Fruit fly (Drosophila melanogaster) whole organism, embryonic: ENCODE measurements around the gene dlp.

Experiments used
- Adf1 ChIP-seq: fragments of 200-800 bp; sonication (Bioruptor generic); IDR thresholded peaks from 2 replicates; pipeline ENCODE4 v1.3.6; 2022; ENCODE audit warnings: missing biosample characterization, missing genetic modification characterization
- B-H1 ChIP-seq: fragments of 200-800 bp; sonication (Bioruptor generic); IDR thresholded peaks from 3 replicates; pipeline ENCODE4 v1.3.6; 2022; ENCODE audit warnings: missing biosample characterization, missing genetic modification characterization
- Bteb2 ChIP-seq: fragments of 200-800 bp; sonication (Bioruptor generic); optimal IDR thresholded peaks from 2 replicates; lab custom pipeline; 2016; ENCODE audit warnings: missing biosample characterization, missing genetic modification characterization
- CG10431 ChIP-seq: fragments of 200-800 bp; sonication (Bioruptor generic); optimal IDR thresholded peaks from 3 replicates; lab custom pipeline; 2018; ENCODE audit warnings: missing biosample characterization, mild to moderate bottlenecking, missing genetic modification characterization
- CG11456 ChIP-seq: fragments of 200-800 bp; sonication (Bioruptor generic); IDR thresholded peaks from 3 replicates; pipeline ENCODE4 v1.3.6; 2022; ENCODE audit warnings: missing biosample characterization, missing genetic modification characterization
- CG12659 ChIP-seq: fragments of 200-800 bp; sonication (Bioruptor generic); optimal IDR thresholded peaks from 3 replicates; lab custom pipeline; 2017; ENCODE audit warnings: mild to moderate bottlenecking, missing biosample characterization, missing genetic modification reagents, missing genetic modification characterization
- CG13424 ChIP-seq: fragments of 200-800 bp; sonication (Bioruptor generic); optimal IDR thresholded peaks from 2 replicates; lab custom pipeline; 2019; ENCODE audit warnings: missing biosample characterization, mild to moderate bottlenecking, missing genetic modification characterization, moderate library complexity
- CG14710 ChIP-seq: fragments of 200-800 bp; sonication (Bioruptor generic); optimal IDR thresholded peaks from 3 replicates; lab custom pipeline; 2019; ENCODE audit warnings: missing biosample characterization, mild to moderate bottlenecking, missing genetic modification characterization, moderate library complexity
- CG1529 ChIP-seq: fragments of 200-800 bp; sonication (Bioruptor generic); optimal IDR thresholded peaks from 3 replicates; lab custom pipeline; 2018; ENCODE audit warnings: missing biosample characterization, missing genetic modification characterization
- CG15514 ChIP-seq: fragments of 200-800 bp; sonication (Bioruptor generic); optimal IDR thresholded peaks from 3 replicates; lab custom pipeline; 2017; ENCODE audit warnings: missing biosample characterization, missing genetic modification characterization, mild to moderate bottlenecking, moderate library complexity, missing genetic modification reagents
- CG15601 ChIP-seq: fragments of 200-800 bp; sonication (Bioruptor generic); optimal IDR thresholded peaks from 3 replicates; lab custom pipeline; 2019; ENCODE audit warnings: missing biosample characterization, mild to moderate bottlenecking, missing genetic modification characterization, moderate library complexity
- CG1602 ChIP-seq: fragments of 200-800 bp; sonication (Bioruptor generic); optimal IDR thresholded peaks from 3 replicates; lab custom pipeline; 2016; ENCODE audit warnings: missing biosample characterization, missing genetic modification characterization
- CG16815 ChIP-seq: fragments of 200-800 bp; sonication (Bioruptor generic); optimal IDR thresholded peaks from 3 replicates; lab custom pipeline; 2017; ENCODE audit warnings: missing biosample characterization, mild to moderate bottlenecking, missing genetic modification characterization
- CG18011 ChIP-seq: fragments of 200-800 bp; sonication (Bioruptor generic); optimal IDR thresholded peaks from 2 replicates; lab custom pipeline; 2017; ENCODE audit warnings: missing biosample characterization, missing genetic modification characterization, mild to moderate bottlenecking, moderate library complexity, missing genotype
- CG18262 ChIP-seq: fragments of 200-800 bp; optimal IDR thresholded peaks from 3 replicates; lab custom pipeline; 2019; ENCODE audit warnings: missing biosample characterization, mild to moderate bottlenecking, missing genetic modification characterization, moderate library complexity
- CG2875 ChIP-seq: fragments of 200-800 bp; sonication (Bioruptor generic); optimal IDR thresholded peaks from 2 replicates; lab custom pipeline; 2017; ENCODE audit warnings: missing biosample characterization, mild to moderate bottlenecking, missing genetic modification characterization, missing genetic modification reagents
- CG30403 ChIP-seq: fragments of 200-800 bp; sonication (Bioruptor generic); optimal IDR thresholded peaks from 3 replicates; lab custom pipeline; 2016; ENCODE audit warnings: missing biosample characterization, missing genetic modification characterization
- CG30431 ChIP-seq: fragments of 200-800 bp; sonication (Bioruptor generic); optimal IDR thresholded peaks from 2 replicates; lab custom pipeline; 2017; ENCODE audit warnings: missing biosample characterization, missing genetic modification characterization
- CG31365 ChIP-seq: fragments of 200-800 bp; sonication (Bioruptor generic); optimal IDR thresholded peaks from 2 replicates; lab custom pipeline; 2018; ENCODE audit warnings: missing biosample characterization, mild to moderate bottlenecking, missing genetic modification characterization
- CG34224 ChIP-seq: fragments of 200-800 bp; sonication (Bioruptor generic); IDR thresholded peaks from 3 replicates; pipeline ENCODE4 v1.3.6; 2022; ENCODE audit warnings: missing biosample characterization, missing genetic modification characterization; ENCODE audit not compliant: partially characterized antibody
- CG3838 ChIP-seq: fragments of 200-800 bp; sonication (Bioruptor generic); optimal IDR thresholded peaks from 3 replicates; lab custom pipeline; 2016; ENCODE audit warnings: missing biosample characterization, missing genetic modification characterization
- CG6813 ChIP-seq: fragments of 200-800 bp; sonication (Bioruptor generic); optimal IDR thresholded peaks from 2 replicates; lab custom pipeline; 2017; ENCODE audit warnings: missing biosample characterization, missing genetic modification characterization, mild to moderate bottlenecking, moderate library complexity, missing genetic modification reagents
- CG7372 ChIP-seq: fragments of 200-800 bp; sonication (Bioruptor generic); IDR thresholded peaks from 2 replicates; pipeline ENCODE4 v1.3.6; 2022; ENCODE audit warnings: missing biosample characterization, missing genetic modification characterization
- CG9727 ChIP-seq: fragments of 200-800 bp; sonication (Bioruptor generic); optimal IDR thresholded peaks from 3 replicates; lab custom pipeline; 2017; ENCODE audit warnings: missing biosample characterization, mild to moderate bottlenecking, missing genetic modification characterization
- D19A ChIP-seq: fragments of 200-800 bp; optimal IDR thresholded peaks from 3 replicates; lab custom pipeline; 2019; ENCODE audit warnings: missing biosample characterization, mild to moderate bottlenecking, missing genetic modification characterization, moderate library complexity
- Dll ChIP-seq: fragments of 200-800 bp; sonication (Bioruptor generic); IDR thresholded peaks from 4 replicates; pipeline ENCODE4 v1.3.6; 2022; ENCODE audit warnings: missing biosample characterization, missing genetic modification characterization; ENCODE audit not compliant: partially characterized antibody
- Doc3 ChIP-seq: fragments of 200-800 bp; sonication (Bioruptor generic); IDR thresholded peaks from 3 replicates; pipeline ENCODE4 v1.3.6; 2022; ENCODE audit warnings: missing biosample characterization, missing genetic modification characterization; ENCODE audit not compliant: partially characterized antibody
- Fer2 ChIP-seq: fragments of 200-800 bp; sonication (Bioruptor generic); optimal IDR thresholded peaks from 2 replicates; lab custom pipeline; 2018; ENCODE audit warnings: missing biosample characterization, mild to moderate bottlenecking, missing genetic modification characterization, moderate library complexity
- Gug ChIP-seq: fragments of 200-800 bp; sonication (Bioruptor generic); IDR thresholded peaks from 4 replicates; pipeline ENCODE4 v1.3.6; 2022; ENCODE audit warnings: missing biosample characterization, missing genetic modification characterization
- H2.0 ChIP-seq: fragments of 200-800 bp; sonication (Bioruptor generic); IDR thresholded peaks from 2 replicates; pipeline ENCODE4 v1.3.6; 2022; ENCODE audit warnings: missing biosample characterization, missing genetic modification characterization
- HHEX ChIP-seq: fragments of 200-800 bp; sonication (Bioruptor generic); optimal IDR thresholded peaks from 3 replicates; lab custom pipeline; 2017; ENCODE audit warnings: missing biosample characterization, mild to moderate bottlenecking, missing genetic modification characterization, missing genetic modification reagents
- Kr ChIP-seq: fragments of 200-800 bp; sonication (Bioruptor generic); optimal IDR thresholded peaks from 2 replicates; lab custom pipeline; 2017; ENCODE audit warnings: missing biosample characterization, mild to moderate bottlenecking, missing genetic modification characterization
- Med ChIP-seq: fragments of 200-800 bp; sonication (Bioruptor generic); peaks from one replicate; lab custom pipeline; 2016; ENCODE audit warnings: missing biosample characterization, missing genetic modification characterization, mild to moderate bottlenecking, inconsistent platforms, moderate library complexity
- Poxn ChIP-seq: fragments of 200-800 bp; sonication (Bioruptor generic); IDR thresholded peaks from 2 replicates; pipeline ENCODE4 v1.3.6; 2022; ENCODE audit warnings: missing biosample characterization, missing genetic modification characterization
- Sry-β ChIP-seq: fragments of 200-800 bp; sonication (Bioruptor generic); optimal IDR thresholded peaks from 2 replicates; lab custom pipeline; 2018; ENCODE audit warnings: missing biosample characterization, mild to moderate bottlenecking, missing genetic modification characterization, moderate library complexity
- Sry-δ ChIP-seq: fragments of 200-800 bp; sonication (Bioruptor generic); optimal IDR thresholded peaks from 2 replicates; lab custom pipeline; 2016; ENCODE audit warnings: missing biosample characterization, missing genetic modification characterization
- Trl ChIP-seq, 3 experiments: fragments of >200 bp in 2 of 3; fragments of 200-800 bp in 1 of 3; sonication (Bioruptor generic) in 1 of 3; optimal IDR thresholded peaks; 2 replicates in 1 of 3; 3 replicates in 2 of 3; lab custom pipeline; 2016 to 2017; ENCODE audit warnings: missing biosample characterization in 1 of 3, missing genetic modification characterization in 1 of 3
- az2 ChIP-seq: fragments of 200-800 bp; sonication (Bioruptor generic); optimal IDR thresholded peaks from 3 replicates; lab custom pipeline; 2016; ENCODE audit warnings: missing biosample characterization, missing genetic modification characterization
- chm ChIP-seq: fragments of 200-800 bp; sonication (Bioruptor generic); IDR thresholded peaks from 2 replicates; pipeline ENCODE4 v1.3.6; 2022; ENCODE audit warnings: missing biosample characterization, missing genetic modification characterization
- crol ChIP-seq: fragments of 200-800 bp; sonication (Bioruptor generic); IDR thresholded peaks from 2 replicates; pipeline ENCODE4 v1.3.6; 2022; ENCODE audit warnings: missing biosample characterization, missing genetic modification characterization
- gcm ChIP-seq: fragments of 200-800 bp; sonication (Bioruptor generic); optimal IDR thresholded peaks from 2 replicates; lab custom pipeline; 2019; ENCODE audit warnings: missing biosample characterization, mild to moderate bottlenecking, missing genetic modification characterization, moderate library complexity
- grn ChIP-seq: fragments of 200-800 bp; sonication (Bioruptor generic); optimal IDR thresholded peaks from 3 replicates; lab custom pipeline; 2017; ENCODE audit warnings: missing biosample characterization, missing genetic modification characterization
- ham ChIP-seq: fragments of 200-800 bp; sonication (Bioruptor generic); IDR thresholded peaks from 2 replicates; pipeline ENCODE4 v1.3.6; 2022; ENCODE audit warnings: missing biosample characterization, missing genetic modification characterization
- nau ChIP-seq: fragments of 200-800 bp; sonication (Bioruptor generic); optimal IDR thresholded peaks from 3 replicates; lab custom pipeline; 2017; ENCODE audit warnings: missing biosample characterization, mild to moderate bottlenecking, missing genetic modification characterization, missing genetic modification reagents
- org-1 ChIP-seq: fragments of 200-800 bp; sonication (Bioruptor generic); optimal IDR thresholded peaks from 2 replicates; lab custom pipeline; 2017; ENCODE audit warnings: missing biosample characterization, missing genetic modification characterization
- sqz ChIP-seq: fragments of 200-800 bp; sonication (Bioruptor generic); optimal IDR thresholded peaks from 3 replicates; lab custom pipeline; 2018; ENCODE audit warnings: missing biosample characterization, mild to moderate bottlenecking, missing genetic modification characterization
- tgo ChIP-seq: fragments of 200-800 bp; sonication (Bioruptor generic); IDR thresholded peaks from 3 replicates; pipeline ENCODE4 v1.3.6; 2022; ENCODE audit warnings: missing biosample characterization, missing genetic modification characterization
- tin ChIP-seq: fragments of 200-800 bp; sonication (Bioruptor generic); optimal IDR thresholded peaks from 3 replicates; lab custom pipeline; 2016; ENCODE audit warnings: missing biosample characterization, missing genetic modification characterization

Gene dlp

dm6 chr3L:14611406-14612335 lies 20.7 kb upstream of the dlp start (continued):
- TF ChIP-seq CG6813 (no peak), az2 (GFP tag; lab: Kevin White, UChicago) (no peak), B-H1 (GFP tag; lab: Robert Waterston, UW) (no peak), CG34224 (GFP tag; lab: Robert Waterston, UW) (no peak), CG31365 (tag; lab: Kevin White, UChicago) (no peak), Fer2 (tag; lab: Kevin White, UChicago) (no peak), CG7372 (no peak), CG30403 (no peak), CG9727 (GFP tag; lab: Kevin White, UChicago) (peak; percentile 30), tgo (GFP tag; lab: Robert Waterston, UW) (no peak), Poxn (GFP tag; lab: Robert Waterston, UW) (no peak), H2.0 (no peak), Sry-β (no peak), Kr (peak; percentile 59), Adf1 (GFP tag; lab: Robert Waterston, UW) (no peak), crol (GFP tag; lab: Robert Waterston, UW) (peak; percentile 39; the same call in 1 of the 2 replicates), Bteb2 (GFP tag; lab: Kevin White, UChicago) (no peak), CG15601 (tag; lab: Kevin White, UChicago) (no peak), HHEX (no peak), ham (no peak), tin (no peak), CG16815 (no peak), grn (GFP tag; lab: Kevin White, UChicago) (peak; percentile 82), CG10431 (no peak), Trl (optimal IDR thresholded peaks at IDR 0.05; lab: Kevin White, UChicago) (no peak), Trl (GFP tag; optimal IDR thresholded peaks at IDR 0.05; lab: Kevin White, UChicago) (no peak), Gug (GFP tag; lab: Robert Waterston, UW) (no peak), org-1 (GFP tag; lab: Kevin White, UChicago) (no peak), Sry-δ (no peak), CG14710 (tag; lab: Kevin White, UChicago) (peak; percentile 59), CG18262 (tag; lab: Kevin White, UChicago) (peak; percentile 81), sqz (GFP tag; lab: Kevin White, UChicago) (no peak), Doc3 (GFP tag; lab: Robert Waterston, UW) (no peak), CG12659 (no peak), CG15514 (no peak), CG11456 (GFP tag; lab: Robert Waterston, UW) (no peak), CG18011 (GFP tag; lab: Kevin White, UChicago) (no peak), CG13424 (tag; lab: Kevin White, UChicago) (peak; percentile 29), CG3838 (no peak), chm (GFP tag; lab: Robert Waterston, UW) (no peak), CG30431 (no peak), CG1602 (GFP tag; lab: Kevin White, UChicago) (no peak), gcm (GFP tag; lab: Kevin White, UChicago) (no peak), Dll (no peak), CG1529 (GFP tag; lab: Kevin White, UChicago) (no peak), D19A (tag; lab: Kevin White, UChicago) (peak; percentile 48), nau (GFP tag; lab: Kevin White, UChicago) (no peak), CG2875 (GFP tag; lab: Kevin White, UChicago) (no peak), Med (peak; percentile 43)
